Worm (Caenorhabditis elegans) whole organism, dauer: ENCODE results near the gene F57C2.5.

Experiments used
- unc-62 ChIP-seq: sonication (generic microtip); optimal IDR thresholded peaks from 2 replicates; lab custom pipeline; 2017; ENCODE audit warnings: missing biosample characterization, missing genetic modification reagents, missing genetic modification characterization

Gene F57C2.5

ce11 chrII:14488661-14489060 is 39.4 kb downstream of the F57C2.5 start, which contains the start of gene usp-14:
Gene usp-14 (minus strand): TSS chrII:14488688.
- no peak for TF ChIP-seq unc-62 (GFP tag; lab: Kevin White, UChicago)

- TF ChIP-seq unc-62 (GFP tag; lab: Kevin White, UChicago), result no peak
Measured at ce11 chrII:14483813-14484212, 44.2 kb downstream of the F57C2.5 start.

- TF ChIP-seq unc-62 (GFP tag; lab: Kevin White, UChicago), result no peak
Measured at ce11 chrII:14480772-14481171, 47.3 kb downstream of the F57C2.5 start.

- no peak for TF ChIP-seq unc-62 (GFP tag; lab: Kevin White, UChicago)
Measured at ce11 chrII:14479583-14480245, 48.3 kb downstream of the F57C2.5 start, which contains the start of gene C13B4.1. Gene C13B4.1 (minus strand): TSS chrII:14479633.
